Worm (Caenorhabditis elegans) whole organism, L1 larva: ENCODE data around the gene cdgs-1.
A peak's percentile ranks its signal among the peaks of the same experiment; 100 is the strongest.

Experiments
- C04F5.9 ChIP-seq: sonication (generic microtip); optimal IDR thresholded peaks from 2 replicates; lab custom pipeline; 2016; ENCODE audit warnings: missing genetic modification characterization, missing compliant biosample characterization
- C16A3.4 ChIP-seq: fragments of 150-350 bp; optimal IDR thresholded peaks from 2 replicates; lab custom pipeline; 2014; ENCODE audit warnings: missing biosample characterization, missing genetic modification characterization
- aly-2 ChIP-seq: fragments of 150-350 bp; optimal IDR thresholded peaks from 2 replicates; lab custom pipeline; 2014; ENCODE audit warnings: missing biosample characterization, missing genetic modification characterization
- blmp-1 ChIP-seq: fragments of 150-350 bp; optimal IDR thresholded peaks from 2 replicates; lab custom pipeline; 2014; ENCODE audit warnings: missing biosample characterization, missing genetic modification characterization
- ceh-8 ChIP-seq: fragments of 200-800 bp; sonication (Bioruptor generic); optimal IDR thresholded peaks from 2 replicates; lab custom pipeline; 2018; ENCODE audit warnings: mild to moderate bottlenecking, missing genetic modification characterization, moderate library complexity, missing compliant biosample characterization
- ceh-88 ChIP-seq: fragments of 200-800 bp; sonication (Bioruptor generic); IDR thresholded peaks from 2 replicates; pipeline ENCODE4 v1.3.6; 2022; ENCODE audit warnings: missing genetic modification characterization, missing compliant biosample characterization
- ces-1 ChIP-seq: fragments of 150-350 bp; optimal IDR thresholded peaks from 2 replicates; lab custom pipeline; 2014; ENCODE audit warnings: missing biosample characterization, missing genetic modification reagents, missing genetic modification characterization
- dpl-1 ChIP-seq, 3 experiments: fragments of 150-350 bp in 2 of 3; sonication (generic microtip) in 1 of 3; optimal IDR thresholded peaks; 2 replicates each; lab custom pipeline; 2014 to 2017; ENCODE audit warnings: missing biosample characterization in 3 of 3, missing genetic modification characterization in 3 of 3, missing genetic modification reagents in 3 of 3
- efl-1 ChIP-seq, 4 experiments: fragments of 150-350 bp; optimal IDR thresholded peaks in 3 of 4; peaks in 1 of 4; 1 replicate in 1 of 4; 2 replicates in 3 of 4; lab custom pipeline; 2014; ENCODE audit warnings: missing biosample characterization in 2 of 4, missing genetic modification characterization in 2 of 4, missing genetic modification reagents in 2 of 4
- elt-2 ChIP-seq: sonication (generic microtip); optimal IDR thresholded peaks from 2 replicates; lab custom pipeline; 2016; ENCODE audit warnings: missing genetic modification characterization, mild to moderate bottlenecking, inconsistent platforms, missing compliant biosample characterization, missing genetic modification reagents
- ets-5 ChIP-seq: fragments of 200-800 bp; sonication (Bioruptor generic); IDR thresholded peaks from 2 replicates; pipeline ENCODE4 v1.3.6; 2022; ENCODE audit warnings: missing genetic modification characterization, missing compliant biosample characterization
- fkh-10 ChIP-seq: sonication (generic microtip); optimal IDR thresholded peaks from 2 replicates; lab custom pipeline; 2017; ENCODE audit warnings: missing biosample characterization, missing genetic modification reagents, missing genetic modification characterization
- fkh-4 ChIP-seq: sonication (generic microtip); optimal IDR thresholded peaks from 2 replicates; lab custom pipeline; 2016; ENCODE audit warnings: missing compliant biosample characterization, missing genetic modification characterization, borderline replicate concordance
- hpl-2 ChIP-seq: fragments of 150-350 bp; optimal IDR thresholded peaks from 2 replicates; lab custom pipeline; 2014; ENCODE audit warnings: missing biosample characterization, missing genetic modification reagents, missing genetic modification characterization
- irx-1 ChIP-seq: sonication (generic microtip); optimal IDR thresholded peaks from 2 replicates; lab custom pipeline; 2016; ENCODE audit warnings: missing genetic modification characterization, missing compliant biosample characterization
- isw-1 ChIP-seq: fragments of 200-800 bp; sonication (Bioruptor generic); IDR thresholded peaks from 2 replicates; pipeline ENCODE4 v1.3.6; 2022; ENCODE audit warnings: missing genetic modification characterization, missing compliant biosample characterization
- jun-1 ChIP-seq: fragments of 150-350 bp; optimal IDR thresholded peaks from 2 replicates; lab custom pipeline; 2014; ENCODE audit warnings: missing biosample characterization, missing genetic modification reagents, missing genetic modification characterization
- lin-14 ChIP-seq: fragments of 200-800 bp; sonication (Bioruptor generic); optimal IDR thresholded peaks from 2 replicates; lab custom pipeline; 2018; ENCODE audit warnings: mild to moderate bottlenecking, missing genetic modification characterization, moderate library complexity, missing compliant biosample characterization
- lin-35 ChIP-seq, 2 experiments: fragments of 150-350 bp; optimal IDR thresholded peaks; 2 replicates each; lab custom pipeline; 2014; ENCODE audit warnings: missing biosample characterization in 2 of 2, missing genetic modification characterization in 2 of 2, missing genetic modification reagents in 2 of 2
- mef-2 ChIP-seq: fragments of 150-350 bp; optimal IDR thresholded peaks from 2 replicates; lab custom pipeline; 2014; ENCODE audit warnings: missing biosample characterization, missing genetic modification characterization
- mep-1 ChIP-seq: fragments of 150-350 bp; optimal IDR thresholded peaks from 2 replicates; lab custom pipeline; 2014; ENCODE audit warnings: missing biosample characterization, missing genetic modification characterization
- nhr-11 ChIP-seq: fragments of 150-350 bp; optimal IDR thresholded peaks from 2 replicates; lab custom pipeline; 2014; ENCODE audit warnings: missing biosample characterization, missing genetic modification characterization
- nhr-12 ChIP-seq: sonication (generic microtip); optimal IDR thresholded peaks from 2 replicates; lab custom pipeline; 2017; ENCODE audit warnings: missing biosample characterization, missing genetic modification characterization
- nhr-19 ChIP-seq: fragments of 200-800 bp; sonication (Bioruptor generic); conservative IDR thresholded peaks from 2 replicates; pipeline ENCODE4 v1.3.6; 2022; ENCODE audit warnings: missing genetic modification characterization, missing compliant biosample characterization
- nhr-20 ChIP-seq: sonication (generic microtip); optimal IDR thresholded peaks from 2 replicates; lab custom pipeline; 2016; ENCODE audit warnings: mild to moderate bottlenecking, missing genetic modification characterization, missing compliant biosample characterization
- nhr-237 ChIP-seq: fragments of 150-350 bp; optimal IDR thresholded peaks from 2 replicates; lab custom pipeline; 2014; ENCODE audit warnings: missing biosample characterization, missing genetic modification characterization
- nhr-76 ChIP-seq: sonication (generic microtip); optimal IDR thresholded peaks from 2 replicates; lab custom pipeline; 2017; ENCODE audit warnings: missing biosample characterization, missing genetic modification characterization
- nhr-90 ChIP-seq: sonication (generic microtip); optimal IDR thresholded peaks from 2 replicates; lab custom pipeline; 2016; ENCODE audit warnings: mild to moderate bottlenecking, missing genetic modification characterization, missing compliant biosample characterization; ENCODE audit not compliant: poor library complexity
- pax-3 ChIP-seq: fragments of 200-800 bp; sonication (Bioruptor generic); optimal IDR thresholded peaks from 2 replicates; lab custom pipeline; 2018; ENCODE audit warnings: mild to moderate bottlenecking, missing genetic modification characterization, moderate library complexity, missing compliant biosample characterization
- pqm-1 ChIP-seq: sonication (generic microtip); optimal IDR thresholded peaks from 3 replicates; lab custom pipeline; 2017; ENCODE audit warnings: missing biosample characterization, missing genetic modification characterization
- rnt-1 ChIP-seq: sonication (generic microtip); optimal IDR thresholded peaks from 2 replicates; lab custom pipeline; 2016; ENCODE audit warnings: mild to moderate bottlenecking, missing genetic modification characterization, moderate library complexity, missing compliant biosample characterization
- skn-1 ChIP-seq: fragments of 150-350 bp; optimal IDR thresholded peaks from 2 replicates; lab custom pipeline; 2014; ENCODE audit warnings: missing biosample characterization, missing genetic modification characterization
- snu-23 ChIP-seq: sonication (generic microtip); optimal IDR thresholded peaks from 2 replicates; lab custom pipeline; 2016; ENCODE audit warnings: missing genetic modification characterization, missing compliant biosample characterization
- sptf-1 ChIP-seq: fragments of 150-350 bp; optimal IDR thresholded peaks from 2 replicates; lab custom pipeline; 2014; ENCODE audit warnings: missing biosample characterization, missing genetic modification characterization
- swsn-7 ChIP-seq: sonication (generic microtip); optimal IDR thresholded peaks from 2 replicates; lab custom pipeline; 2016; ENCODE audit warnings: missing genetic modification characterization, missing compliant biosample characterization
- unc-30 ChIP-seq: sonication (generic microtip); optimal IDR thresholded peaks from 2 replicates; lab custom pipeline; 2017; ENCODE audit warnings: missing biosample characterization, missing genetic modification characterization
- unc-62 ChIP-seq: fragments of 150-350 bp; optimal IDR thresholded peaks from 2 replicates; lab custom pipeline; 2014; ENCODE audit warnings: missing biosample characterization, missing genetic modification reagents, missing genetic modification characterization
- unc-86 ChIP-seq: sonication (generic microtip); optimal IDR thresholded peaks from 2 replicates; lab custom pipeline; 2016; ENCODE audit warnings: missing genetic modification characterization, missing compliant biosample characterization
- unc-98 ChIP-seq: fragments of 200-800 bp; sonication (Bioruptor generic); IDR thresholded peaks from 2 replicates; pipeline ENCODE4 v1.3.6; 2022; ENCODE audit warnings: missing genetic modification characterization, missing compliant biosample characterization
- xbp-1 ChIP-seq: sonication (generic microtip); optimal IDR thresholded peaks from 2 replicates; lab custom pipeline; 2016; ENCODE audit warnings: missing genetic modification characterization, missing compliant biosample characterization
- zag-1 ChIP-seq: fragments of 150-350 bp; optimal IDR thresholded peaks from 2 replicates; lab custom pipeline; 2014; ENCODE audit warnings: missing biosample characterization, missing genetic modification characterization
- ztf-11 ChIP-seq, 2 experiments: sonication (generic microtip); optimal IDR thresholded peaks; 2 replicates each; lab custom pipeline; 2016 to 2017; ENCODE audit warnings: missing genetic modification characterization in 2 of 2, missing biosample characterization in 1 of 2, missing compliant biosample characterization in 1 of 2
- ztf-4 ChIP-seq: fragments of 150-350 bp; optimal IDR thresholded peaks from 2 replicates; lab custom pipeline; 2014; ENCODE audit warnings: missing biosample characterization, missing genetic modification characterization

Gene cdgs-1

DNA sequence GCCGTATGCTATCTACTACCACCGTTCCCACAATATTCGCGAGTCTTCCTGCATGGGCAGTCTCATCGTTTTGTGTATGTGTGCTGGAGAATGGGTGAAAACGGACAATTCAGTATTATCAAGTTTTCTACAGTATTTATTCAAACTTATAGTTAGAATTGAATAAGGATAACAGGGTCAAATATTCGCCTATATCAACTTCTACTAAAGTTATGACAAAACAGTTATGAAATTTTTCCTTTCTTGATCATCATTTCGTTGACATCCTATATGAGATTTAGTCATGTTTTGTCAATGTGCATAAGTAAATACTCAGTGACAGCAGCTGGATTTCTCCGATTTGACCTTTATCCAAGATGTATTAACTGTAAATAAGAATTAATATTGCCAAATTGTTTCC is 35.8 kb upstream of the cdgs-1 start:
- TF ChIP-seq nhr-237 (tag; lab: Kevin White, UChicago) (no peak), ztf-4 (tag; lab: Kevin White, UChicago) (no peak), aly-2 (tag; lab: Kevin White, UChicago) (no peak), sptf-1 (tag; lab: Kevin White, UChicago) (no peak), irx-1 (no peak), pqm-1 (tag; lab: Kevin White, UChicago) (no peak), unc-98 (GFP tag; lab: Robert Waterston, UW) (no peak), xbp-1 (tag; lab: Kevin White, UChicago) (no peak), skn-1 (tag; lab: Kevin White, UChicago) (no peak)

DNA sequence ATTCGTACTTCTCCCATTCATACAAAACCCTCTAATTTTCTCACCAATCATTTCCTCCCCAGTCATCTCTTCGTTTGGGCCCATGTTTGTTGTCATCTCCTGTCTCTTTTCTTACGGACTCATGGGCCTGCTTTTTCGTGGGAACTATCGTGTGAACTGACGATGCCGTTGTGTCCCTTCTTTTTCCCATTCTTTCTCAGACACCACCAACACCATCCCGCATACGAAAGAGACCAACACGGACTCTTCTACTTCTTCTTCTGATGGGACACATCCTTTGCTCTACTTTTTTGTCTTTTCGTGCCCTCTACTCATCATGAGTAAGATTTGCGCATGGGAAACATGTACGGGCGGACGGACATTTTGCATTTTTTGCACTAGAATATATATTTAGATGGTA is 34.8 kb upstream of the cdgs-1 start:
- TF ChIP-seq nhr-76 (tag; lab: Kevin White, UChicago) (no peak), efl-1 (optimal IDR thresholded peaks at IDR 0.05; lab: Kevin White, UChicago) (no peak), efl-1 (GFP tag; optimal IDR thresholded peaks at IDR 0.05 in 1 of 2; lab: Kevin White, UChicago) (peak in 1 of 2 experiments; percentile 73), ces-1 (GFP tag; lab: Kevin White, UChicago) (no peak), mef-2 (no peak), isw-1 (GFP tag; lab: Robert Waterston, UW) (no peak)

DNA sequence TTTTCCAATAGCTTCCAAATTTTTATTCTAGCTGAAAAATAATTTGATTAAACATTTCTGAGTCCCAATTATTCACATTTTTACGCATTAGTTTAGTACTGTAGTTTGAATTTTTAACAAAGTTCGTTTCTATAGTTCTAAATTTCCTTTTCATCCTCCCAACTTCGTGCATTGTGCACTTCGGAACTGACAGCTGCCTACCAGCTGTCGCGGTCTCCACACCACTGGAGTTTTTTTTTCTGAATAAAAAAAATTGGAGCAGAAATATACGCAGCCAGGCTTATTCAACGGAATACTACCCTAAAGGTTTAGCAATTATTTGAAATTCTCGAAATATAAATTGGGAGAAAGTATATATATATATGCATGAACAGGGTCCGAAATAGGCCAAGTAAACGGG is 33.7 kb upstream of the cdgs-1 start:
- TF ChIP-seq nhr-20 (tag; lab: Kevin White, UChicago) (no peak), nhr-11 (tag; lab: Kevin White, UChicago) (no peak), hpl-2 (no peak), ztf-11 (tag; optimal IDR thresholded peaks at IDR 0.05; lab: Kevin White, UChicago) (no peak), rnt-1 (tag; lab: Kevin White, UChicago) (no peak), ets-5 (GFP tag; lab: Robert Waterston, UW) (no peak)

DNA sequence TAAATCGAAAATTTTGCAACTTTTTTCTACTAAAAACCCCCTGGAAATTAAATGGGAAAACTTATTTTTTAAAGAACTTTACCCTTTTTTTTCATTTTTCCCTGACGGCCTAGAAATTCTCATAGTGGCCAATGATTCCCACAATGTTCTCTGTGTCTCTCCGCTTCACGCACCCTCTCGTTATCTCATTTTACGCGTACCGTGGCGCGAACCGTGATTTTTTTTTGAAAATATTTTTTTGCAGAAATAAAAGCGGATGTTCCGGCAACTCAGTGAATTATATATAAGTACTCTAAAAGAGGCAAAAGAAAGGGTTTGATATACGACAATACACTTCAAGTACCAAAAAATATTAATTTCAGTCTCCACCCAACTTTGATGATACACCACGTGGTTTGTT is 30.9 kb upstream of the cdgs-1 start, which contains the start of gene C06A6.2:
C06A6.2 (plus strand) TSS at position 237 of the 400 bp plus-strand sequence.
- TF ChIP-seq unc-86 (tag; lab: Kevin White, UChicago) = no peak
- peak in 1 of 2 experiments; percentile 54 for TF ChIP-seq lin-35 (GFP tag; optimal IDR thresholded peaks at IDR 0.05; lab: Kevin White, UChicago)
- TF ChIP-seq dpl-1 (GFP tag; optimal IDR thresholded peaks at IDR 0.05; lab: Kevin White, UChicago) = peak in 2 of 3 experiments; percentile 44 to 64
- TF ChIP-seq ztf-11 (tag; optimal IDR thresholded peaks at IDR 0.05; lab: Kevin White, UChicago) = no peak
- TF ChIP-seq jun-1 (tag; lab: Kevin White, UChicago) = no peak
- no peak for TF ChIP-seq unc-62 (GFP tag; lab: Kevin White, UChicago)
- peak; percentile 5 for TF ChIP-seq mep-1 (tag; lab: Kevin White, UChicago)
- TF ChIP-seq ceh-88 = no peak
- peak; percentile 3 for TF ChIP-seq blmp-1 (tag; lab: Kevin White, UChicago)
- TF ChIP-seq unc-30 (tag; lab: Kevin White, UChicago) = no peak
- no peak for TF ChIP-seq C04F5.9 (tag; lab: Kevin White, UChicago)
- peak; percentile 36 to 51 for TF ChIP-seq efl-1 (optimal IDR thresholded peaks at IDR 0.05; lab: Kevin White, UChicago)
- peak; percentile 59 to 92 for TF ChIP-seq efl-1 (GFP tag; optimal IDR thresholded peaks at IDR 0.05 in 1 of 2; lab: Kevin White, UChicago)

DNA sequence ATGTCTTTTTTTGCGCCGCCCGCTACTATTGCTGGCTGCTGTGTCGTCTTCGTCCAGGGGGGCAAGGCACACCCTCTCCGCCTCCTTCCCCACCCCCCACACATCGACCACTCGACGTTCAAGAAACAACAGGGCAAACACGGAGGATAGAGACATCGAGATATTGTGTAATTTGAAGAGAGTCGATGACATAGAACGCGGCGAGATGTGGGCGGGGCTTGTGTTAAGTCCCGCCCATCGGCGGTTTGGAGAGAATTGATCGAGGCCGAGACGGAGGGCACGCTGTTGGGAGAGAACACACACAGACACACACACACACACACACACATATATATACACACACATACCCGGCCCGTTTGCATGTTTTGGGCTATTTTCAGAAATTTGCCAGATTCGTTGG is 30.1 kb upstream of the cdgs-1 start:
- TF ChIP-seq fkh-4 (tag; lab: Kevin White, UChicago) (no peak), rnt-1 (tag; lab: Kevin White, UChicago) (peak; percentile 67), zag-1 (no peak), C16A3.4 (tag; lab: Kevin White, UChicago) (no peak), blmp-1 (tag; lab: Kevin White, UChicago) (peak; percentile 6), lin-14 (GFP tag; lab: Kevin White, UChicago) (peak; percentile 96), nhr-12 (tag; lab: Kevin White, UChicago) (no peak), unc-62 (GFP tag; lab: Kevin White, UChicago) (no peak), nhr-90 (tag; lab: Kevin White, UChicago) (peak; percentile 67), jun-1 (tag; lab: Kevin White, UChicago) (peak; percentile 19), lin-35 (GFP tag; optimal IDR thresholded peaks at IDR 0.05; lab: Kevin White, UChicago) (peak; percentile 69 to 74), ztf-11 (tag; optimal IDR thresholded peaks at IDR 0.05; lab: Kevin White, UChicago) (peak in 1 of 2 experiments; percentile 70), elt-2 (tag; lab: Kevin White, UChicago) (peak; percentile 30), xbp-1 (tag; lab: Kevin White, UChicago) (peak; percentile 63), ztf-4 (tag; lab: Kevin White, UChicago) (peak; percentile 61), ceh-8 (peak; percentile 51), fkh-10 (GFP tag; lab: Kevin White, UChicago) (peak; percentile 41), pax-3 (tag; lab: Kevin White, UChicago) (peak; percentile 46), ces-1 (GFP tag; lab: Kevin White, UChicago) (no peak), swsn-7 (peak; percentile 79), snu-23 (GFP tag; lab: Kevin White, UChicago) (peak; percentile 86), hpl-2 (no peak), nhr-19 (GFP tag; lab: Robert Waterston, UW) (peak; percentile 73), mef-2 (peak; percentile 26), skn-1 (tag; lab: Kevin White, UChicago) (peak; percentile 76)
